Fruit fly (Drosophila melanogaster) whole organism, embryonic: ENCODE results near the gene CG13024.
A peak's percentile ranks its signal among the peaks of the same experiment; 100 is the strongest.

Experiments used
- Abd-B ChIP-seq: fragments of 200-800 bp; sonication (Bioruptor generic); optimal IDR thresholded peaks from 2 replicates; lab custom pipeline; 2018; ENCODE audit warnings: missing biosample characterization, mild to moderate bottlenecking, missing genetic modification characterization, moderate library complexity
- Adf1 ChIP-seq: fragments of 200-800 bp; sonication (Bioruptor generic); IDR thresholded peaks from 2 replicates; pipeline ENCODE4 v1.3.6; 2022; ENCODE audit warnings: missing biosample characterization, missing genetic modification characterization
- Atf-2 ChIP-seq: fragments of 200-800 bp; sonication (Bioruptor generic); optimal IDR thresholded peaks from 2 replicates; lab custom pipeline; 2016; ENCODE audit warnings: missing biosample characterization, missing genetic modification characterization
- Awh ChIP-seq: fragments of 200-800 bp; sonication (Bioruptor generic); IDR thresholded peaks from 2 replicates; pipeline ENCODE4, ENCODE4 v1.3.6; 2022; ENCODE audit warnings: missing biosample characterization, missing genetic modification characterization
- Bteb2 ChIP-seq: fragments of 200-800 bp; sonication (Bioruptor generic); optimal IDR thresholded peaks from 2 replicates; lab custom pipeline; 2016; ENCODE audit warnings: missing biosample characterization, missing genetic modification characterization
- CG10321 ChIP-seq: fragments of 200-800 bp; sonication (Bioruptor generic); IDR thresholded peaks from 2 replicates; pipeline ENCODE4 v1.3.6; 2022; ENCODE audit warnings: missing biosample characterization, missing genetic modification characterization
- CG11085 ChIP-seq: fragments of 200-800 bp; sonication (Bioruptor generic); IDR thresholded peaks from 2 replicates; pipeline ENCODE4 v1.3.6; 2022; ENCODE audit warnings: missing biosample characterization, missing genetic modification characterization
- CG11560 ChIP-seq: fragments of 200-800 bp; sonication (Bioruptor generic); IDR thresholded peaks from 3 replicates; pipeline ENCODE4 v1.3.6; 2022; ENCODE audit warnings: missing biosample characterization, missing genetic modification characterization
- CG13287 ChIP-seq: fragments of 200-800 bp; sonication (Bioruptor generic); IDR thresholded peaks from 2 replicates; pipeline ENCODE4 v1.3.6; 2022; ENCODE audit warnings: missing biosample characterization, missing genetic modification characterization; ENCODE audit not compliant: partially characterized antibody
- CG14050 ChIP-seq: fragments of 200-800 bp; sonication (Bioruptor generic); IDR thresholded peaks from 3 replicates; pipeline ENCODE4 v1.3.6; 2022; ENCODE audit warnings: missing biosample characterization, missing genetic modification characterization
- CG14667 ChIP-seq: fragments of 200-800 bp; sonication (Bioruptor generic); IDR thresholded peaks from 2 replicates; pipeline ENCODE4 v1.3.6; 2022; ENCODE audit warnings: missing biosample characterization, missing genetic modification characterization
- CG14965 ChIP-seq: fragments of 200-800 bp; sonication (Bioruptor generic); optimal IDR thresholded peaks from 2 replicates; lab custom pipeline; 2016; ENCODE audit warnings: missing biosample characterization, missing genetic modification characterization, borderline replicate concordance
- CG17359 ChIP-seq: fragments of 200-800 bp; sonication (Bioruptor generic); optimal IDR thresholded peaks from 3 replicates; lab custom pipeline; 2018; ENCODE audit warnings: missing biosample characterization, mild to moderate bottlenecking, missing genetic modification characterization, moderate library complexity
- CG2120 ChIP-seq: fragments of 200-800 bp; sonication (Bioruptor generic); optimal IDR thresholded peaks from 3 replicates; lab custom pipeline; 2016; ENCODE audit warnings: missing biosample characterization, missing genetic modification characterization
- CG31388 ChIP-seq: fragments of 200-800 bp; sonication (Bioruptor generic); optimal IDR thresholded peaks from 2 replicates; lab custom pipeline; 2016; ENCODE audit warnings: missing biosample characterization, missing genetic modification characterization
- CG4617 ChIP-seq: fragments of 200-800 bp; sonication (Bioruptor generic); optimal IDR thresholded peaks from 3 replicates; lab custom pipeline; 2016; ENCODE audit warnings: missing biosample characterization, missing genetic modification characterization, borderline replicate concordance
- CG4730 ChIP-seq: fragments of 200-800 bp; sonication (Bioruptor generic); IDR thresholded peaks from 2 replicates; pipeline ENCODE4 v1.3.6; 2022; ENCODE audit warnings: missing biosample characterization, missing genetic modification characterization
- CG5180 ChIP-seq: fragments of 200-800 bp; sonication (Bioruptor generic); optimal IDR thresholded peaks from 3 replicates; lab custom pipeline; 2017; ENCODE audit warnings: missing biosample characterization, missing genetic modification characterization, mild to moderate bottlenecking, moderate library complexity, missing genetic modification reagents
- CG9215 ChIP-seq: fragments of 200-800 bp; sonication (Bioruptor generic); IDR thresholded peaks from 2 replicates; pipeline ENCODE4 v1.3.6; 2022; ENCODE audit warnings: missing biosample characterization, missing genetic modification characterization
- Chrac-16 ChIP-seq: fragments of 200-800 bp; sonication (Bioruptor generic); optimal IDR thresholded peaks from 3 replicates; lab custom pipeline; 2016; ENCODE audit warnings: missing biosample characterization, missing genetic modification characterization
- Drgx ChIP-seq: fragments of 200-800 bp; sonication (Bioruptor generic); IDR thresholded peaks from 2 replicates; pipeline ENCODE4 v1.3.6; 2022; ENCODE audit warnings: missing biosample characterization, missing genetic modification characterization
- Hr39 ChIP-seq: fragments of >200 bp; optimal IDR thresholded peaks from 2 replicates; lab custom pipeline; 2017
- MTF-1 ChIP-seq: fragments of 200-800 bp; sonication (Bioruptor generic); optimal IDR thresholded peaks from 2 replicates; lab custom pipeline; 2018; ENCODE audit warnings: missing biosample characterization, mild to moderate bottlenecking, missing genetic modification characterization, borderline replicate concordance
- Med ChIP-seq: fragments of 200-800 bp; sonication (Bioruptor generic); peaks from one replicate; lab custom pipeline; 2016; ENCODE audit warnings: missing biosample characterization, missing genetic modification characterization, mild to moderate bottlenecking, inconsistent platforms, moderate library complexity
- NfI ChIP-seq: fragments of 200-800 bp; sonication (Bioruptor generic); optimal IDR thresholded peaks from 3 replicates; lab custom pipeline; 2018; ENCODE audit warnings: missing biosample characterization, mild to moderate bottlenecking, missing genetic modification characterization, moderate library complexity
- Oli ChIP-seq: fragments of 200-800 bp; sonication (Bioruptor generic); optimal IDR thresholded peaks from 2 replicates; lab custom pipeline; 2018; ENCODE audit warnings: missing biosample characterization, mild to moderate bottlenecking, missing genetic modification characterization, moderate library complexity
- Ssrp ChIP-seq: fragments of 200-800 bp; sonication (Bioruptor generic); optimal IDR thresholded peaks from 2 replicates; lab custom pipeline; 2018; ENCODE audit warnings: missing biosample characterization, mild to moderate bottlenecking, missing genetic modification characterization, moderate library complexity
- Usf ChIP-seq: fragments of 200-800 bp; sonication (Bioruptor generic); optimal IDR thresholded peaks from 2 replicates; lab custom pipeline; 2017; ENCODE audit warnings: missing genotype, missing biosample characterization, missing genetic modification characterization
- Xbp1 ChIP-seq: fragments of 200-800 bp; sonication (Bioruptor generic); optimal IDR thresholded peaks from 3 replicates; lab custom pipeline; 2016; ENCODE audit warnings: missing biosample characterization, mild to moderate bottlenecking, missing genetic modification characterization
- amos ChIP-seq: fragments of 200-800 bp; sonication (Bioruptor generic); IDR thresholded peaks from 2 replicates; pipeline ENCODE4 v1.3.6; 2022; ENCODE audit warnings: missing biosample characterization, missing genetic modification characterization; ENCODE audit not compliant: partially characterized antibody
- bsh ChIP-seq, 2 experiments: fragments of 200-800 bp; sonication (Bioruptor generic); optimal IDR thresholded peaks; 2 replicates each; lab custom pipeline; 2017 to 2018; ENCODE audit warnings: mild to moderate bottlenecking in 2 of 2, missing biosample characterization in 2 of 2, missing genetic modification characterization in 2 of 2, moderate library complexity in 1 of 2
- cad ChIP-seq: fragments of >200 bp; optimal IDR thresholded peaks from 2 replicates; lab custom pipeline; 2017; ENCODE audit warnings: missing biosample characterization, missing genetic modification characterization
- chif ChIP-seq, 2 experiments: fragments of 200-800 bp; sonication (Bioruptor generic); optimal IDR thresholded peaks; 3 replicates each; lab custom pipeline; 2016; ENCODE audit warnings: missing biosample characterization in 2 of 2, missing genetic modification characterization in 2 of 2
- danr ChIP-seq: fragments of 200-800 bp; sonication (Bioruptor generic); IDR thresholded peaks from 2 replicates; pipeline ENCODE4 v1.3.6; 2022; ENCODE audit warnings: missing biosample characterization, missing genetic modification characterization
- emc ChIP-seq: fragments of 200-800 bp; sonication (Bioruptor generic); optimal IDR thresholded peaks from 2 replicates; lab custom pipeline; 2016; ENCODE audit warnings: missing biosample characterization, missing genetic modification characterization
- fd96Cb ChIP-seq: fragments of 200-800 bp; sonication (Bioruptor generic); optimal IDR thresholded peaks from 2 replicates; lab custom pipeline; 2018; ENCODE audit warnings: missing biosample characterization, mild to moderate bottlenecking, missing genetic modification characterization, moderate library complexity
- gro ChIP-seq: fragments of 200-800 bp; sonication (Bioruptor generic); optimal IDR thresholded peaks from 2 replicates; lab custom pipeline; 2016; ENCODE audit warnings: missing biosample characterization, missing genetic modification characterization
- gsb ChIP-seq: fragments of 200-800 bp; sonication (Bioruptor generic); IDR thresholded peaks from 2 replicates; pipeline ENCODE4 v1.3.6; 2022; ENCODE audit warnings: missing biosample characterization, missing genetic modification characterization
- nau ChIP-seq: fragments of 200-800 bp; sonication (Bioruptor generic); optimal IDR thresholded peaks from 3 replicates; lab custom pipeline; 2017; ENCODE audit warnings: missing biosample characterization, mild to moderate bottlenecking, missing genetic modification characterization, missing genetic modification reagents
- nerfin-1 ChIP-seq: fragments of 200-800 bp; sonication (Bioruptor generic); optimal IDR thresholded peaks from 3 replicates; lab custom pipeline; 2019; ENCODE audit warnings: missing biosample characterization, mild to moderate bottlenecking, missing genetic modification characterization, moderate library complexity
- oc ChIP-seq: fragments of 200-800 bp; sonication (Bioruptor generic); optimal IDR thresholded peaks from 2 replicates; lab custom pipeline; 2018; ENCODE audit warnings: missing biosample characterization, mild to moderate bottlenecking, missing genetic modification characterization, moderate library complexity
- psq ChIP-seq: fragments of 200-800 bp; sonication (Bioruptor generic); optimal IDR thresholded peaks from 2 replicates; lab custom pipeline; 2017; ENCODE audit warnings: missing biosample characterization, missing genetic modification characterization
- schlank ChIP-seq: fragments of 200-800 bp; sonication (Bioruptor generic); optimal IDR thresholded peaks from 2 replicates; lab custom pipeline; 2018; ENCODE audit warnings: missing biosample characterization, mild to moderate bottlenecking, missing genetic modification characterization
- sug ChIP-seq: fragments of 200-800 bp; optimal IDR thresholded peaks from 2 replicates; lab custom pipeline; 2019; ENCODE audit warnings: missing biosample characterization, mild to moderate bottlenecking, missing genetic modification characterization, moderate library complexity
- tll ChIP-seq, 2 experiments: fragments of 200-800 bp in 1 of 2; fragments of >200 bp in 1 of 2; sonication (Bioruptor generic) in 1 of 2; optimal IDR thresholded peaks; 2 replicates each; lab custom pipeline; 2017 to 2019; ENCODE audit warnings: missing biosample characterization in 2 of 2, missing genetic modification characterization in 2 of 2, mild to moderate bottlenecking in 1 of 2, moderate library complexity in 1 of 2
- tna ChIP-seq: fragments of 200-800 bp; sonication (Bioruptor generic); IDR thresholded peaks from 2 replicates; pipeline ENCODE4 v1.3.6; 2022; ENCODE audit warnings: missing biosample characterization, missing genetic modification characterization; ENCODE audit not compliant: partially characterized antibody
- unc-4 ChIP-seq: fragments of 200-800 bp; sonication (Bioruptor generic); IDR thresholded peaks from 2 replicates; pipeline ENCODE4 v1.3.6; 2022; ENCODE audit warnings: missing biosample characterization, missing genetic modification characterization; ENCODE audit not compliant: partially characterized antibody
- unpg ChIP-seq: fragments of 200-800 bp; sonication (Bioruptor generic); optimal IDR thresholded peaks from 3 replicates; lab custom pipeline; 2018; ENCODE audit warnings: missing biosample characterization, mild to moderate bottlenecking, missing genetic modification characterization, moderate library complexity
- zfh1 ChIP-seq: fragments of 200-800 bp; sonication (Bioruptor generic); IDR thresholded peaks from 3 replicates; pipeline ENCODE4 v1.3.6; 2022; ENCODE audit warnings: missing biosample characterization, missing genetic modification characterization
- zfh2 ChIP-seq: fragments of 200-800 bp; sonication (Bioruptor generic); optimal IDR thresholded peaks from 2 replicates; lab custom pipeline; 2016; ENCODE audit warnings: missing biosample characterization, missing genetic modification characterization

Gene CG13024

DNA sequence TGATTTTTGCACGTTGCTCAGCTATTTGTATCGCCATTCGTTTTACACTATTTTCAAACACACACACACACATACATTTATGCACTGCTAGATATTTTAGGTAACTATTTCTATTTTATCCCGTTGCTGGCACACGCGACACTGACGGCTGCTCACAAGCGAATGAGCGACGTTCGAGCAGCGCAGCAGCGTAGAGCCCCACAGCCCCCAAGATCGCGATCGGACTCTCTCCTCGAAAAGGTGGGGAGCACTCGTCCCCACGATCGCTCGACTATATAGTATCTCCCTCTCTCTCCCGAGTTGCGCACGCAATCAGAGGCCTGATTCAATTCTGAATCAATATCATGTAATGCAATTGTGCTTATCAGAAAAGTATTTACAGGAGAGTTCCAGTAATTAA lies 28.8 kb downstream of the CG13024 start (continued):
- TF ChIP-seq CG11560 (tag; lab: Robert Waterston, UW): no peak
- no peak for TF ChIP-seq schlank (tag; lab: Kevin White, UChicago)
- no peak for TF ChIP-seq Atf-2 (GFP tag; lab: Kevin White, UChicago)
- TF ChIP-seq NfI (GFP tag; lab: Kevin White, UChicago): no peak
- TF ChIP-seq Adf1 (GFP tag; lab: Robert Waterston, UW): peak; percentile 41; the same call in 1 of the 2 replicates
- TF ChIP-seq CG14667: no peak
- no peak for TF ChIP-seq CG9215 (GFP tag; lab: Robert Waterston, UW)
- no peak for TF ChIP-seq Hr39 (lab: Kevin White, UChicago)
- peak; percentile 33; the same call in 1 of the 2 replicates for TF ChIP-seq Awh (GFP tag; lab: Robert Waterston, UW)
- TF ChIP-seq cad (GFP tag; lab: Kevin White, UChicago): no peak
- no peak for TF ChIP-seq chif (GFP tag; optimal IDR thresholded peaks at IDR 0.05; lab: Kevin White, UChicago)
- no peak for TF ChIP-seq zfh1 (GFP tag; lab: Robert Waterston, UW)
- TF ChIP-seq gro (GFP tag; lab: Kevin White, UChicago): peak; percentile 33

DNA sequence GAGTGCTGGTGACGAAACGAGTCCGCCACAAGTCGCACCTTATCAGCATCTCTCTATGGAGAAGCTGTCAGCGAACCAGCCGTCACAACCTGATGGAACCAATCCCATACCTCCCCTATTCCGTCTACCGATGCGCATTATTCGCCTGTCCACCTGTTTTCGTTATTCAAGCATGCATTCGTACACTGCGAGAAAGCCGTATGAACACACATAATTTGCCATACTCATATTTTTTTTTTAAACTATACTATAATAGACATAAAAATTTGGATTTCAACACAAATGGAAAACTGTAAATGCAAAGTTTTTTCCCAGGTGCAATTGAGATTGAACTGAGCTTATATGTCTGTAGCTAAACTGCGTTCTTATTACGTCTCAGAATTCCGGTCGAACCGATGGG lies 32.3 kb downstream of the CG13024 start:
- no peak for TF ChIP-seq amos (GFP tag; lab: Robert Waterston, UW)
- no peak for TF ChIP-seq Bteb2 (GFP tag; lab: Kevin White, UChicago)
- TF ChIP-seq CG14050 (GFP tag; lab: Robert Waterston, UW): no peak
- no peak for TF ChIP-seq CG31388 (GFP tag; lab: Kevin White, UChicago)
- TF ChIP-seq emc (GFP tag; lab: Kevin White, UChicago): no peak
- TF ChIP-seq CG13287 (GFP tag; lab: Robert Waterston, UW): no peak
- TF ChIP-seq tll (GFP tag; optimal IDR thresholded peaks at IDR 0.05; lab: Kevin White, UChicago): no peak
- TF ChIP-seq unpg (GFP tag; lab: Kevin White, UChicago): no peak
- no peak for TF ChIP-seq Chrac-16 (GFP tag; lab: Kevin White, UChicago)
- TF ChIP-seq Oli (tag; lab: Kevin White, UChicago): no peak
- no peak for TF ChIP-seq Usf (GFP tag; lab: Kevin White, UChicago)
- TF ChIP-seq unc-4 (GFP tag; lab: Robert Waterston, UW): no peak
- TF ChIP-seq CG10321: no peak
- TF ChIP-seq nerfin-1 (tag; lab: Kevin White, UChicago): no peak
- TF ChIP-seq Ssrp (tag; lab: Kevin White, UChicago): no peak
- peak; percentile 76 for TF ChIP-seq Med (GFP tag; lab: Kevin White, UChicago)
- no peak for TF ChIP-seq zfh2 (GFP tag; lab: Kevin White, UChicago)
- TF ChIP-seq danr (GFP tag; lab: Robert Waterston, UW): no peak
- TF ChIP-seq Abd-B: no peak
- no peak for TF ChIP-seq sug (tag; lab: Kevin White, UChicago)
- no peak for TF ChIP-seq Xbp1 (GFP tag; lab: Kevin White, UChicago)
- no peak for TF ChIP-seq fd96Cb
- no peak for TF ChIP-seq bsh (GFP tag; optimal IDR thresholded peaks at IDR 0.05; lab: Kevin White, UChicago)
- TF ChIP-seq Drgx (GFP tag; lab: Robert Waterston, UW): peak; percentile 64; the same call in 1 of the 2 replicates
- peak; percentile 35 for TF ChIP-seq CG5180
- no peak for TF ChIP-seq CG4730
- TF ChIP-seq CG4617 (GFP tag; lab: Kevin White, UChicago): no peak
- no peak for TF ChIP-seq MTF-1 (GFP tag; lab: Kevin White, UChicago)
- TF ChIP-seq CG11085 (GFP tag; lab: Robert Waterston, UW): no peak
- no peak for TF ChIP-seq psq (GFP tag; lab: Kevin White, UChicago)
- TF ChIP-seq tna (GFP tag; lab: Robert Waterston, UW): no peak
- no peak for TF ChIP-seq CG14965 (GFP tag; lab: Kevin White, UChicago)
- peak; percentile 8 for TF ChIP-seq CG2120 (GFP tag; lab: Kevin White, UChicago)
- TF ChIP-seq nau: no peak
- TF ChIP-seq gsb: no peak
- TF ChIP-seq CG17359 (tag; lab: Kevin White, UChicago): peak; percentile 5
- TF ChIP-seq oc (tag; lab: Kevin White, UChicago): no peak
